Worm (Caenorhabditis elegans): Measurements from ENCODE around the gene F08G12.1.

The F08G12.1 gene

DNA sequence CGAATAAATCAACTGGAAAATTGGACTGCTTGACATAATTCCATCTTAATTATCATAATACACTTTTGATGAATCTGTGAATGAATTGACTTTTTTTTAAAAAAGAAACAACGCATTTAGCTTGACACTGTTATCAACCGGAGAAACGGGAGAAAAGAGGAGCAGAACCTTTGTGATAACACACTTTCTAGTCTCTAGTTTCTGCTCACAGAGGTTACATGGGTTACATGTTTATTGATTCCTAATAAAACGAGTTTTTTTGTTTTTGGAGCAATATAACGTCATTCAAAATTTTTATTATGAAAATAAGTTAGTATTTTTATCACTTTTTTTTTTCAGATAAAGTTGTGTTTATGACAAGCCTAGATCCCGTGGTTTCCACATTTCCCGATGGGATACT, 12.3 kb upstream of the F08G12.1 start, which contains the start of gene hizr-1 (continued):
- no peak for TF ChIP-seq lin-13 (GFP tag; optimal IDR thresholded peaks at IDR 0.05)

DNA sequence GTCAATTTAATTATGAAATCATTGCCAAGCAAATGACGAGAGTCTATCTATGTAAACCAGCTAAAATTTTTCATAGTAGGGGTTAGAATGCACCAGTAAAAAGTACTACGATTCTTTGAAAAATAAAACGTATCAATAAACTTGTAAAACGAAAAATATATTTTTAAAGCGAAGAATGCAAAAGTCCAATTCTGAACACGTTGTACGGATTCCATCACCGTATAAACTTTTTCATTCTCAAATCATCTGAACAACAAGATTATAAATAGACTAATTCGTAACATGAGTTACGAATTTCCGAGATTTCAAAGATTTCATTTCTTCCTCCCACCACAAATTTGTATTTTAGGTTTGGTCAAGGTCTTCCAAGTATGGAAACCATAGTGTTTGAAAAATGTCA, 11.1 kb upstream of the F08G12.1 start, which contains the start of gene nlp-57:
Gene nlp-57, plus strand, starts transcription at position 301 of the 400 bp plus-strand sequence.
- no peak for TF ChIP-seq skn-1 (tag; optimal IDR thresholded peaks at IDR 0.05)
- no peak for TF ChIP-seq ces-1 (GFP tag; optimal IDR thresholded peaks at IDR 0.05)
- TF ChIP-seq lin-13 (GFP tag; optimal IDR thresholded peaks at IDR 0.05) = no peak
- no peak for TF ChIP-seq daf-8 (GFP tag; IDR thresholded peaks at IDR 0.05)
- TF ChIP-seq ama-1 (optimal IDR thresholded peaks at IDR 0.05) = no peak
- TF ChIP-seq set-16 (GFP tag; IDR thresholded peaks at IDR 0.05) = no peak
- TF ChIP-seq lir-3 (tag; optimal IDR thresholded peaks at IDR 0.05) = no peak
- no peak for TF ChIP-seq Y48G9A.11 (GFP tag; IDR thresholded peaks at IDR 0.05)
- no peak for TF ChIP-seq snpc-4 (tag; optimal IDR thresholded peaks at IDR 0.05)
- TF ChIP-seq ctbp-1 (GFP tag; IDR thresholded peaks at IDR 0.05) = no peak
- TF ChIP-seq zfp-2 (tag; optimal IDR thresholded peaks at IDR 0.05) = no peak
- no peak for TF ChIP-seq R02D3.7 (tag; optimal IDR thresholded peaks at IDR 0.05)
- TF ChIP-seq unc-62 (GFP tag; optimal IDR thresholded peaks at IDR 0.05 in 1 of 2) = no peak
- TF ChIP-seq unc-62 (tag; optimal IDR thresholded peaks at IDR 0.05) = no peak
- TF ChIP-seq fkh-10 (GFP tag; optimal IDR thresholded peaks at IDR 0.05) = no peak
- TF ChIP-seq hlh-11 (tag; optimal IDR thresholded peaks at IDR 0.05) = no peak
- no peak for TF ChIP-seq ceh-62 (tag; optimal IDR thresholded peaks at IDR 0.05)
- no peak for TF ChIP-seq nhr-41 (GFP tag; IDR thresholded peaks at IDR 0.05)
- no peak for TF ChIP-seq attf-4 (tag; optimal IDR thresholded peaks at IDR 0.05)
- no peak for TF ChIP-seq nhr-237 (tag; optimal IDR thresholded peaks at IDR 0.05)

DNA sequence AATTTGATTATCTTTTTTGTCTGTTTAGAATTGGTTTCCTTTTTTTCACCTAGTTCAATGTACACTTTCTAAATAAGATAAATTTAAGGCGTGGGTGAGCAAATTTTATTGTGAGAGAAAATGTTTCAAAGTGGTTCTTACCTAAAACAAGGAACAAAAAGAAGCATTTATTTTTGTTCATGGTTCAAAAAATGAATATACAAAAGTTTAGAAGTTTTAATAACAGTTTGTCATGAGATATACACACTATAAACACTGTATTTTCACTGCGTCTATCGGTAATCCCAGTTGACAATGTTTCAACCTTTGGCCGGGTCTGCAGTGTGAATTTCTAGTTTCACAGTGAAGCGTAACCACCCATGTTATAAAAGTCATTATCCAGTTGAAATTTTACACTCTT, 9.7 kb upstream of the F08G12.1 start, which contains the start of gene F08G12.11:
Gene F08G12.11, minus strand, starts transcription at position 181 of the 400 bp plus-strand sequence.
- TF ChIP-seq F26F4.8 (GFP tag; conservative IDR thresholded peaks at IDR 0.05) (no peak), unc-62 (GFP tag; optimal IDR thresholded peaks at IDR 0.05 in 1 of 2) (peak in 1 of 2 experiments; percentile 91), unc-62 (tag; optimal IDR thresholded peaks at IDR 0.05) (no peak)

DNA sequence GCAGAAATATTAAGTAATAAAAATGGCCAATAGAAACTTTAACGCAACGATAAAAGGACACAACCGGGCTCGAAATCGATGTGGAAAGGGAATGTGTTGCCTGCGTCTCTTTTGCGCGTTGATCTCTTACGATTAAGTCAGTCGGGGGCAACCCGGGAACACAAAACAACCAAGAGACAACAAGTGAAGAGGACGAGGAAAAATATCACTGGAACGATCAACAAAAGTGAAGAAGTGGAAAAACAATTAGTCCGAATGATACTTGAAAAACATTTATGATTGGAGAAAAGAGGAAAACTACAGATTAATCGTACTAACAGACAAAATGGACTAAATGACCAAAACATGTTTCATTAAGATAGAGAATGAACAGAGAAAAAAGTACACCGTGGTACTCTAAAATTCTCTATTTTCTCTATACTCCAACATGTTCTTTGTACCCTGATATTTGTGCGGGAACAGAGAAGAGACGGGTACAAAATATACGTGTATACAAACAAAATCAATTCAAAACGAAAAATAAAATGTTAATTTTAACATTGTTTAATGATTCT, 4.7 kb upstream of the F08G12.1 start, which contains the start of gene F08G12.5:
Gene F08G12.5, minus strand, starts transcription at position 1 of the 554 bp plus-strand sequence.
- TF ChIP-seq Y105C5A.15 (GFP tag; IDR thresholded peaks at IDR 0.05) (no peak), lin-1 (GFP tag; IDR thresholded peaks at IDR 0.05) (no peak), daf-16 (GFP tag; optimal IDR thresholded peaks at IDR 0.05) (peak in 1 of 2 experiments; percentile 86), daf-16 (tag; optimal IDR thresholded peaks at IDR 0.05) (peak; percentile 81), unc-62 (GFP tag; optimal IDR thresholded peaks at IDR 0.05 in 1 of 2) (peak in 1 of 2 experiments; percentile 75), unc-62 (tag; optimal IDR thresholded peaks at IDR 0.05) (no peak), nhr-28 (tag; optimal IDR thresholded peaks at IDR 0.05) (peak; percentile 74), hlh-11 (tag; optimal IDR thresholded peaks at IDR 0.05) (peak; percentile 49)

DNA sequence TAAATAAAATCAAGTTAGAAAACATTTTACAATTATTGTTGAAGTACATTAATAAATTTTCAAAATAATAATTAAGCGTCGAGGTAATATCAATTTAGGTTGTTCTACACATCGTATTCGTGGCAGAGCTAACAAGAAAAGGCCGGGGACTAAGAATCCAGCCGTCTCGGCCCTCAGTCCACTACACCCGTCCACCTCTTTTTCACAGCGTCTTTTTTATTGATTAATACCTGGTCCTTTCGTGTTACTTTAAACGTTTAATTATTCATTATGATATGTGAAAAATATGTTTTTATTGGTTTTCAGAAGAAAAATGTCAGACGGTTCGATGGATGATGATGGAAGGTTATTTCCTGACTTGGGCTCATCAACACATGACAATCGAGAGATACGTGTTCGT, 1.4 kb upstream of the F08G12.1 start, which contains the start of gene vhl-1:
Gene vhl-1, plus strand, starts transcription at position 301 of the 400 bp plus-strand sequence.
- TF ChIP-seq hmg-1.1 (GFP tag; IDR thresholded peaks at IDR 0.05) (0 out of 2 replicates have a peak, but pooled peaks have one; percentile 11), nhr-77 (tag; optimal IDR thresholded peaks at IDR 0.05) (no peak), mes-2 (tag; optimal IDR thresholded peaks at IDR 0.05; ENCODE audit: poor library complexity, severe bottlenecking) (peak; percentile 54), nhr-42 (GFP tag; IDR thresholded peaks at IDR 0.05) (no peak)

DNA sequence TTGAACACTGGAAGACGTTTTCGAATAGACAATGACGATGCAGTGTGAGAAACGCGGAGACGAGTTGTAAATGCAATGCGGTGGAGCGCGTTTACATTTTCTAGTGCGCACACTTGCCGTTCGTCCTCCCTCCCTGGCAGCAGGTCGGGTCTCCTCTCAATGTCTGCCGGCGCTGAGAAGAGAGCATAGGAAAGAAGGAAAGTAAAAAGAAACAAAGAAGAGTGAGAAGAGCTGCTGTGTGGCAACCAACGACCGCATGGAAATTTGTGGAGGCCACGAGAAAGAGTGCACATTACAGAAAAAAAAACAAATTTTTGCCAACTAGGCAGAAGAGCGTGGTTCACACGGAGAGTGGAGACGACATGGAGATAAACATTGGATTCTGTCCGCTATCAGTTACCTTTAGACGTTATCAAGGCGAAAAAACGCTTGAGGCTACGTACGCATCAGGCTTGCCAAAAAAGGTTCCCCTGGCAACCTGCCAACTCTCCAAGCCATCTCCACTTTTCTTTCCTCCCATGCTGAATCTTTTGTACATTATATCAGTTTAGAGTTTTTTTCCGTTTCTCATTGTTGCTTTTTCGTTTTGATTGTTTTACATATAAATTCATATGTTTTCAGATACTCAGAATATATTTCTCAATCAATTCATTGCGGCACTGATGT, 5.9 kb downstream of the F08G12.1 start, which contains the start of the genes snrp-40.1 and F08G12.3:
Gene snrp-40.1, minus strand, starts transcription at position 143 of the 666 bp plus-strand sequence.
Gene F08G12.3, plus strand, starts transcription at position 616 of the 666 bp plus-strand sequence.
- TF ChIP-seq hlh-11 (tag; optimal IDR thresholded peaks at IDR 0.05) (peak; percentile 92), dmd-9 (GFP tag; IDR thresholded peaks at IDR 0.05) (no peak), nhr-28 (tag; optimal IDR thresholded peaks at IDR 0.05) (peak; percentile 97), php-3 (GFP tag; IDR thresholded peaks at IDR 0.05) (no peak), nhr-77 (tag; optimal IDR thresholded peaks at IDR 0.05) (peak; percentile 78), nhr-48 (tag; optimal IDR thresholded peaks at IDR 0.05) (peak; percentile 68), madf-9 (GFP tag; conservative IDR thresholded peaks at IDR 0.05) (peak; percentile 27), pqm-1 (tag; optimal IDR thresholded peaks at IDR 0.05) (peak; percentile 70), nhr-111 (GFP tag; optimal IDR thresholded peaks at IDR 0.05) (no peak), gei-8 (GFP tag; optimal IDR thresholded peaks at IDR 0.05) (no peak), lin-1 (GFP tag; IDR thresholded peaks at IDR 0.05) (no peak), T26A8.4 (GFP tag; IDR thresholded peaks at IDR 0.05) (peak; percentile 51; the same call in 1 of the 2 replicates), mdl-1 (tag; optimal IDR thresholded peaks at IDR 0.05) (peak; percentile 59 to 88), zag-1 (tag; optimal IDR thresholded peaks at IDR 0.05) (no peak), nhr-102 (tag; optimal IDR thresholded peaks at IDR 0.05) (peak; percentile 28), aly-2 (tag; optimal IDR thresholded peaks at IDR 0.05) (no peak)

Data from whole organism, L4 larva.